Fruit fly (Drosophila melanogaster) whole organism, prepupa: ENCODE measurements around the gene nbs.

Experiments used
- Blimp-1 ChIP-seq: fragments of 200-800 bp; sonication (Bioruptor generic); optimal IDR thresholded peaks from 3 replicates; lab custom pipeline; 2017; ENCODE audit warnings: missing biosample characterization, missing genetic modification characterization, mild to moderate bottlenecking, moderate library complexity, missing genetic modification reagents
- CG10631 ChIP-seq: fragments of 200-800 bp; sonication (Bioruptor generic); optimal IDR thresholded peaks from 2 replicates; lab custom pipeline; 2016; ENCODE audit warnings: missing biosample characterization, missing genetic modification characterization
- CG11294 ChIP-seq: fragments of 200-800 bp; sonication (Bioruptor generic); IDR thresholded peaks from 2 replicates; pipeline ENCODE4 v1.3.6; 2022; ENCODE audit warnings: missing biosample characterization, missing genetic modification characterization
- CG11902 ChIP-seq: fragments of 200-800 bp; sonication (Bioruptor generic); optimal IDR thresholded peaks from 3 replicates; lab custom pipeline; 2016; ENCODE audit warnings: missing biosample characterization, missing genetic modification characterization
- CG15336 ChIP-seq: fragments of 200-800 bp; sonication (Bioruptor generic); IDR thresholded peaks from 2 replicates; pipeline ENCODE4 v1.3.6; 2022; ENCODE audit warnings: missing biosample characterization, missing genetic modification characterization
- CG1621 ChIP-seq: fragments of 200-800 bp; sonication (Bioruptor generic); optimal IDR thresholded peaks from 3 replicates; lab custom pipeline; 2018; ENCODE audit warnings: missing biosample characterization, mild to moderate bottlenecking, missing genetic modification characterization
- CG16779 ChIP-seq: fragments of 200-800 bp; sonication (Bioruptor generic); optimal IDR thresholded peaks from 3 replicates; lab custom pipeline; 2017; ENCODE audit warnings: missing biosample characterization, mild to moderate bottlenecking, missing genetic modification characterization
- CG3032 ChIP-seq: fragments of 200-800 bp; optimal IDR thresholded peaks from 2 replicates; lab custom pipeline; 2019; ENCODE audit warnings: missing biosample characterization, mild to moderate bottlenecking, missing genetic modification characterization, moderate library complexity
- CG31627 ChIP-seq: fragments of 200-800 bp; sonication (Bioruptor generic); optimal IDR thresholded peaks from 3 replicates; lab custom pipeline; 2016; ENCODE audit warnings: missing biosample characterization, missing genetic modification characterization
- CG32006 ChIP-seq: fragments of 200-800 bp; sonication (Bioruptor generic); optimal IDR thresholded peaks from 3 replicates; lab custom pipeline; 2017; ENCODE audit warnings: missing biosample characterization, mild to moderate bottlenecking, missing genetic modification characterization
- CG34406 ChIP-seq: fragments of 200-800 bp; sonication (Bioruptor generic); optimal IDR thresholded peaks from 3 replicates; lab custom pipeline; 2016; ENCODE audit warnings: missing biosample characterization, missing genetic modification characterization
- CG4318 ChIP-seq: fragments of 200-800 bp; sonication (Bioruptor generic); optimal IDR thresholded peaks from 3 replicates; lab custom pipeline; 2017; ENCODE audit warnings: missing biosample characterization, mild to moderate bottlenecking, missing genetic modification characterization
- CG6163 ChIP-seq: fragments of 200-800 bp; sonication (Bioruptor generic); IDR thresholded peaks from 3 replicates; pipeline ENCODE4 v1.3.6; 2022; ENCODE audit warnings: missing biosample characterization, missing genetic modification characterization
- CG6276 ChIP-seq: fragments of 200-800 bp; sonication (Bioruptor generic); optimal IDR thresholded peaks from 2 replicates; lab custom pipeline; 2017; ENCODE audit warnings: missing biosample characterization, mild to moderate bottlenecking, missing genetic modification characterization
- CG6792 ChIP-seq: fragments of 200-800 bp; sonication (Bioruptor generic); optimal IDR thresholded peaks from 3 replicates; lab custom pipeline; 2016; ENCODE audit warnings: missing biosample characterization, missing genetic modification characterization
- CG6808 ChIP-seq: fragments of 200-800 bp; sonication (Bioruptor generic); optimal IDR thresholded peaks from 3 replicates; lab custom pipeline; 2017; ENCODE audit warnings: missing biosample characterization, missing genetic modification characterization, mild to moderate bottlenecking, moderate library complexity, missing genetic modification reagents
- CG6854 ChIP-seq: fragments of 200-800 bp; sonication (Bioruptor generic); optimal IDR thresholded peaks from 2 replicates; lab custom pipeline; 2017; ENCODE audit warnings: missing biosample characterization, mild to moderate bottlenecking, missing genetic modification characterization
- CG7368 ChIP-seq: fragments of 200-800 bp; sonication (Bioruptor generic); optimal IDR thresholded peaks from 3 replicates; lab custom pipeline; 2016; ENCODE audit warnings: missing biosample characterization, missing genetic modification characterization
- CG8119 ChIP-seq: fragments of 200-800 bp; sonication (Bioruptor generic); IDR thresholded peaks from 3 replicates; pipeline ENCODE4 v1.3.6; 2022; ENCODE audit warnings: missing biosample characterization, missing genetic modification characterization
- CG8319 ChIP-seq: fragments of 200-800 bp; sonication (Bioruptor generic); optimal IDR thresholded peaks from 3 replicates; lab custom pipeline; 2016; ENCODE audit warnings: missing biosample characterization, missing genetic modification characterization
- CG9139 ChIP-seq: fragments of 200-800 bp; sonication (Bioruptor generic); optimal IDR thresholded peaks from 3 replicates; lab custom pipeline; 2017; ENCODE audit warnings: missing biosample characterization, mild to moderate bottlenecking, missing genetic modification characterization
- Eip78C ChIP-seq: fragments of 200-800 bp; sonication (Bioruptor generic); peaks from one replicate; lab custom pipeline; 2016; ENCODE audit warnings: missing biosample characterization, missing genetic modification characterization
- Eip93F ChIP-seq: fragments of 200-800 bp; sonication (Bioruptor generic); optimal IDR thresholded peaks from 2 replicates; lab custom pipeline; 2016; ENCODE audit warnings: missing biosample characterization, mild to moderate bottlenecking, missing genetic modification characterization
- Ets21C ChIP-seq: fragments of 200-800 bp; sonication (Bioruptor generic); optimal IDR thresholded peaks from 3 replicates; lab custom pipeline; 2016; ENCODE audit warnings: missing biosample characterization, missing genetic modification characterization
- Ets96B ChIP-seq: fragments of 200-800 bp; optimal IDR thresholded peaks from 2 replicates; lab custom pipeline; 2019; ENCODE audit warnings: missing biosample characterization, mild to moderate bottlenecking, missing genetic modification characterization, moderate library complexity
- Hr38 ChIP-seq: sonication (Bioruptor generic); optimal IDR thresholded peaks from 2 replicates; lab custom pipeline; 2016; ENCODE audit warnings: missing biosample characterization, missing genetic modification characterization
- Hr39 ChIP-seq: fragments of 200-800 bp; sonication (Bioruptor generic); optimal IDR thresholded peaks from 2 replicates; lab custom pipeline; 2016; ENCODE audit warnings: missing biosample characterization, missing genetic modification characterization
- Lpt ChIP-seq: fragments of 200-800 bp; sonication (Bioruptor generic); optimal IDR thresholded peaks from 3 replicates; lab custom pipeline; 2016; ENCODE audit warnings: missing biosample characterization, missing genetic modification characterization
- Met ChIP-seq: fragments of 200-800 bp; sonication (Bioruptor generic); optimal IDR thresholded peaks from 3 replicates; lab custom pipeline; 2016; ENCODE audit warnings: missing biosample characterization, missing genetic modification characterization
- OdsH ChIP-seq: fragments of 200-800 bp; sonication (Bioruptor generic); optimal IDR thresholded peaks from 3 replicates; lab custom pipeline; 2016; ENCODE audit warnings: missing biosample characterization, missing genetic modification characterization
- Smox ChIP-seq: fragments of 200-800 bp; sonication (Bioruptor generic); optimal IDR thresholded peaks from 3 replicates; lab custom pipeline; 2016; ENCODE audit warnings: missing biosample characterization, missing genetic modification characterization
- Sox14 ChIP-seq: fragments of 200-800 bp; sonication (Bioruptor generic); optimal IDR thresholded peaks from 3 replicates; lab custom pipeline; 2016; ENCODE audit warnings: missing biosample characterization, missing genetic modification characterization
- achi ChIP-seq: fragments of 200-800 bp; sonication (Bioruptor generic); optimal IDR thresholded peaks from 3 replicates; lab custom pipeline; 2016; ENCODE audit warnings: missing biosample characterization, missing genetic modification characterization
- acj6 ChIP-seq: fragments of 200-800 bp; sonication (Bioruptor generic); optimal IDR thresholded peaks from 3 replicates; lab custom pipeline; 2016; ENCODE audit warnings: missing biosample characterization, missing genetic modification characterization
- dsx ChIP-seq: fragments of 200-800 bp; optimal IDR thresholded peaks from 3 replicates; lab custom pipeline; 2019; ENCODE audit warnings: missing biosample characterization, mild to moderate bottlenecking, missing genetic modification characterization, moderate library complexity; ENCODE audit not compliant: poor library complexity, severe bottlenecking
- eg ChIP-seq: fragments of 200-800 bp; sonication (Bioruptor generic); IDR thresholded peaks from 3 replicates; pipeline ENCODE4 v1.3.6; 2022; ENCODE audit warnings: missing biosample characterization, missing genetic modification characterization
- esn ChIP-seq: fragments of 200-800 bp; sonication (Bioruptor generic); optimal IDR thresholded peaks from 2 replicates; lab custom pipeline; 2016; ENCODE audit warnings: missing biosample characterization, mild to moderate bottlenecking, missing genetic modification characterization, moderate library complexity
- fd59A ChIP-seq: fragments of 200-800 bp; sonication (Bioruptor generic); optimal IDR thresholded peaks from 2 replicates; lab custom pipeline; 2017; ENCODE audit warnings: missing biosample characterization, mild to moderate bottlenecking, missing genetic modification characterization, missing genetic modification reagents
- fd85E ChIP-seq: fragments of 200-800 bp; sonication (Bioruptor generic); optimal IDR thresholded peaks from 3 replicates; lab custom pipeline; 2016; ENCODE audit warnings: missing biosample characterization, missing genetic modification characterization
- fkh ChIP-seq: fragments of 200-800 bp; sonication (Bioruptor generic); optimal IDR thresholded peaks from 3 replicates; lab custom pipeline; 2017; ENCODE audit warnings: missing biosample characterization, mild to moderate bottlenecking, missing genetic modification characterization, moderate library complexity
- lz ChIP-seq: fragments of 200-800 bp; sonication (Bioruptor generic); optimal IDR thresholded peaks from 3 replicates; lab custom pipeline; 2016; ENCODE audit warnings: missing biosample characterization, missing genetic modification characterization
- net ChIP-seq: fragments of 200-800 bp; sonication (Bioruptor generic); optimal IDR thresholded peaks from 3 replicates; lab custom pipeline; 2016; ENCODE audit warnings: missing biosample characterization, missing genetic modification characterization
- pdm3 ChIP-seq: fragments of 200-800 bp; sonication (Bioruptor generic); optimal IDR thresholded peaks from 3 replicates; lab custom pipeline; 2016; ENCODE audit warnings: missing biosample characterization, missing genetic modification characterization
- spab ChIP-seq: fragments of 200-800 bp; sonication (Bioruptor generic); optimal IDR thresholded peaks from 2 replicates; lab custom pipeline; 2017; ENCODE audit warnings: missing biosample characterization, mild to moderate bottlenecking, missing genetic modification characterization, missing genetic modification reagents
- ss ChIP-seq, 2 experiments: fragments of 200-800 bp; sonication (Bioruptor generic); optimal IDR thresholded peaks; 2 replicates in 1 of 2; 3 replicates in 1 of 2; lab custom pipeline; 2017 to 2018; ENCODE audit warnings: mild to moderate bottlenecking in 2 of 2, missing biosample characterization in 2 of 2, missing genetic modification characterization in 2 of 2, moderate library complexity in 1 of 2
- svp ChIP-seq: fragments of 200-800 bp; sonication (Bioruptor generic); peaks from one replicate; lab custom pipeline; 2016; ENCODE audit warnings: missing biosample characterization, missing genetic modification characterization
- topi ChIP-seq: fragments of 200-800 bp; sonication (Bioruptor generic); optimal IDR thresholded peaks from 3 replicates; lab custom pipeline; 2016; ENCODE audit warnings: missing biosample characterization, missing genetic modification characterization
- vri ChIP-seq: fragments of 200-800 bp; sonication (Bioruptor generic); optimal IDR thresholded peaks from 3 replicates; lab custom pipeline; 2016; ENCODE audit warnings: missing biosample characterization, mild to moderate bottlenecking, missing genetic modification characterization

The nbs gene

DNA sequence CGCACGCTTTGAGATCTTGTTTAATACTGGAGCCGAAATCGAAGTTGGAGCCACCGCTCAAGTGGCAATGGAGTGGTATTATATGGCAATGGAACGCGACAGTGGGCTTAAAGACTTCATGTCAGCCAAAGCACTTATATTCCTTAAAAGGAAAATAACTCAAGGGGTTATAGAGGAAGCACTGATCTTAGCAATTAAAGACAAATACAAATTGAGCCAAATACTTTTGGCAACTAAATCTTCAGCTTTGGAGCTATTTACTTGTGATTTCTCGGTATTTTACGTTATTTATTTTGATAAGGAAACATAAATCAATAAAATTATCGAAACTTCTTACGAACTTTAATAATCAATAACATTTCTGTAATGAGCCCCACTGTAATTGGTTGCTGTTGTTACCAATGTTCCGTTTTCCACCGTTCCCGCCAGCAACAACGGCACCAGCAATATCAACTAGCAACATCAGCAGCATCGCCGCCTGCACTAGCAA is 21.1 kb upstream of the nbs start (continued):
- TF ChIP-seq vri (GFP tag; lab: Kevin White, UChicago) (no peak), CG31627 (GFP tag; lab: Kevin White, UChicago) (peak; percentile 81), CG7368 (peak; percentile 95), topi (GFP tag; lab: Kevin White, UChicago) (peak; percentile 94), CG32006 (GFP tag; lab: Kevin White, UChicago) (peak; percentile 96), Ets96B (tag; lab: Kevin White, UChicago) (peak; percentile 97), OdsH (GFP tag; lab: Kevin White, UChicago) (peak; percentile 89), dsx (GFP tag; lab: Kevin White, UChicago) (peak; percentile 78), fd59A (GFP tag; lab: Kevin White, UChicago) (peak; percentile 87), CG11294 (GFP tag; lab: Robert Waterston, UW) (peak; percentile 90), Sox14 (GFP tag; lab: Kevin White, UChicago) (peak; percentile 88), pdm3 (peak; percentile 89), esn (GFP tag; lab: Kevin White, UChicago) (peak; percentile 94)

DNA sequence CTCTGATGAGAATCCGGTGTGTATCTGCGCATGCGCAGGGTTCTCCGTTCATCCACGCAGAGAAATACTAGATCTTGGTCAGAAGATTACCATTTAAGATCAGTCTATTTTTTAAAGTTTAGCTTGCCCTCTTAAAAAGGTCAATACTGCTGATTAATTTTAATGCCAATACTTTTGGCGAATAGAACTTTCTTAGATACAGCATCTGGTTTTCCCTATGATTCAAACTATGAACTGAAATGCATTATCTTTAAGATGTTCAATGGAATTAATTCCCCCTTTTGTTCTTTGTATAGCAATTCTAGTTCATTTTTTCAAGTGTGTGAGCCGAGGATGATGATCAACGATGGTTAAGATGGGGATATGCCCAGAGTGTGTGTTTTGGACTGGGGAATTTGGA is 19.3 kb upstream of the nbs start:
- TF ChIP-seq CG8319 (GFP tag; lab: Kevin White, UChicago) (no peak), CG16779 (tag; lab: Kevin White, UChicago) (no peak), CG6854 (no peak), CG6276 (no peak), fkh (GFP tag; lab: Kevin White, UChicago) (no peak), CG7368 (peak; percentile 43), Blimp-1 (GFP tag; lab: Kevin White, UChicago) (peak; percentile 55), CG3032 (tag; lab: Kevin White, UChicago) (peak; percentile 83), eg (peak; percentile 42; the same call in 2 of the 3 replicates), CG6808 (GFP tag; lab: Kevin White, UChicago) (peak; percentile 85), CG10631 (peak; percentile 62), CG1621 (tag; lab: Kevin White, UChicago) (no peak), OdsH (GFP tag; lab: Kevin White, UChicago) (peak; percentile 15), Ets96B (tag; lab: Kevin White, UChicago) (peak; percentile 76), Smox (GFP tag; lab: Kevin White, UChicago) (peak; percentile 54), Met (peak; percentile 69), fd85E (GFP tag; lab: Kevin White, UChicago) (no peak), Hr39 (peak; percentile 42), dsx (GFP tag; lab: Kevin White, UChicago) (peak; percentile 41), CG9139 (GFP tag; lab: Kevin White, UChicago) (peak; percentile 22), acj6 (peak; percentile 33), Sox14 (GFP tag; lab: Kevin White, UChicago) (peak; percentile 60), achi (GFP tag; lab: Kevin White, UChicago) (peak; percentile 44), spab (GFP tag; lab: Kevin White, UChicago) (peak; percentile 20), CG32006 (GFP tag; lab: Kevin White, UChicago) (peak; percentile 47), CG6163 (peak; percentile 42; the same call in 1 of the 3 replicates), Eip93F (GFP tag; lab: Kevin White, UChicago) (no peak), CG31627 (GFP tag; lab: Kevin White, UChicago) (peak; percentile 40), CG6792 (peak; percentile 3), CG4318 (GFP tag; lab: Kevin White, UChicago) (no peak), CG15336 (GFP tag; lab: Robert Waterston, UW) (peak; percentile 9; the same call in 1 of the 2 replicates), CG11902 (GFP tag; lab: Kevin White, UChicago) (peak; percentile 31), pdm3 (peak; percentile 28), svp (GFP tag; lab: Kevin White, UChicago) (peak; percentile 76), Lpt (GFP tag; lab: Kevin White, UChicago) (peak; percentile 35), lz (GFP tag; lab: Kevin White, UChicago) (peak; percentile 66), CG34406 (no peak), net (GFP tag; lab: Kevin White, UChicago) (peak; percentile 10), esn (GFP tag; lab: Kevin White, UChicago) (peak; percentile 67), Eip78C (GFP tag; lab: Kevin White, UChicago) (peak; percentile 82), Ets21C (GFP tag; lab: Kevin White, UChicago) (peak; percentile 37), Hr38 (GFP tag; lab: Kevin White, UChicago) (no peak), CG8119 (GFP tag; lab: Robert Waterston, UW) (peak; percentile 57), ss (GFP tag; optimal IDR thresholded peaks at IDR 0.05; lab: Kevin White, UChicago) (peak; percentile 33 to 37)
